Fruit fly (Drosophila melanogaster) S2 (cell line): ENCODE data around the gene CG6136.

Source experiments
- CG8478 ChIP-seq: fragments of >200 bp; optimal IDR thresholded peaks from 2 replicates; lab custom pipeline; 2018
- CTCF ChIP-seq, 2 experiments: fragments of >200 bp; optimal IDR thresholded peaks; 2 replicates each; lab custom pipeline; 2018

- TF ChIP-seq CG8478 (lab: Kevin White, UChicago) (no peak), CTCF (optimal IDR thresholded peaks at IDR 0.05; lab: Kevin White, UChicago) (no peak)
These were observed 29.5 kb downstream of the CG6136 start for dm6 chr3R:15342432-15342925.
